Fruit fly (Drosophila melanogaster) whole organism, wandering third instar larva: Measurements from ENCODE around the gene CG17199.
A peak's percentile ranks its signal among the peaks of the same experiment; 100 is the strongest.

ENCODE experiments used
- Abd-B ChIP-seq: fragments of >200 bp; optimal IDR thresholded peaks from 2 replicates; lab custom pipeline; 2017; ENCODE audit warnings: missing biosample characterization, missing genetic modification characterization
- CG32264 ChIP-seq: fragments of 200-800 bp; sonication (Bioruptor generic); optimal IDR thresholded peaks from 2 replicates; lab custom pipeline; 2016; ENCODE audit warnings: missing biosample characterization, missing genetic modification characterization
- CG9705 ChIP-seq: fragments of 200-800 bp; sonication (Bioruptor generic); optimal IDR thresholded peaks from 2 replicates; lab custom pipeline; 2018; ENCODE audit warnings: missing biosample characterization, mild to moderate bottlenecking, missing genetic modification characterization
- CrebA ChIP-seq: fragments of 200-800 bp; sonication (Bioruptor generic); optimal IDR thresholded peaks from 2 replicates; lab custom pipeline; 2016; ENCODE audit warnings: missing biosample characterization, mild to moderate bottlenecking, missing genetic modification characterization, borderline replicate concordance
- Dfd ChIP-seq: fragments of >200 bp; optimal IDR thresholded peaks from 2 replicates; lab custom pipeline; 2017; ENCODE audit warnings: missing biosample characterization, missing genetic modification characterization
- Dif ChIP-seq: fragments of 200-275, 200-300 bp; sonication (Bioruptor generic); optimal IDR thresholded peaks from 2 replicates; lab custom pipeline; 2018; ENCODE audit warnings: missing biosample characterization, missing genetic modification characterization; ENCODE audit not compliant: partially characterized antibody
- GATAd ChIP-seq: sonication (Bioruptor generic); optimal IDR thresholded peaks from 2 replicates; lab custom pipeline; 2016; ENCODE audit warnings: missing biosample characterization, missing genetic modification characterization
- HLH106 ChIP-seq: fragments of 200-800 bp; optimal IDR thresholded peaks from 3 replicates; lab custom pipeline; 2019; ENCODE audit warnings: missing biosample characterization, mild to moderate bottlenecking, missing genetic modification characterization, moderate library complexity
- Hnf4 ChIP-seq: fragments of 200-800 bp; sonication (Bioruptor generic); optimal IDR thresholded peaks from 2 replicates; lab custom pipeline; 2016; ENCODE audit warnings: missing biosample characterization, mild to moderate bottlenecking, missing genetic modification characterization
- Hr78 ChIP-seq: fragments of >200 bp; optimal IDR thresholded peaks from 2 replicates; lab custom pipeline; 2017; ENCODE audit warnings: missing biosample characterization, missing genetic modification characterization
- Hr83 ChIP-seq: fragments of 200-300 bp; sonication (Bioruptor generic); optimal IDR thresholded peaks from 2 replicates; lab custom pipeline; 2016; ENCODE audit warnings: missing biosample characterization, mild to moderate bottlenecking, missing genetic modification characterization, moderate library complexity; ENCODE audit not compliant: poor library complexity, severe bottlenecking
- Jra ChIP-seq: sonication (Bioruptor generic); optimal IDR thresholded peaks from 2 replicates; lab custom pipeline; 2016; ENCODE audit warnings: missing biosample characterization, missing genetic modification characterization
- Mio ChIP-seq: sonication (Bioruptor generic); optimal IDR thresholded peaks from 2 replicates; lab custom pipeline; 2016; ENCODE audit warnings: missing biosample characterization, missing genetic modification characterization
- Myc ChIP-seq: fragments of >200 bp; optimal IDR thresholded peaks from 2 replicates; lab custom pipeline; 2017
- N ChIP-seq: fragments of >200 bp; optimal IDR thresholded peaks from 2 replicates; lab custom pipeline; 2018; ENCODE audit warnings: missing biosample characterization, missing external identifiers, missing genetic modification characterization
- OdsH ChIP-seq: fragments of 200-800 bp; sonication (Bioruptor generic); optimal IDR thresholded peaks from 2 replicates; lab custom pipeline; 2016; ENCODE audit warnings: missing biosample characterization, mild to moderate bottlenecking, missing genetic modification characterization
- Rel ChIP-seq, 2 experiments: fragments of 200-800 bp; sonication (Bioruptor generic) in 1 of 2; optimal IDR thresholded peaks; 2 replicates in 1 of 2; 3 replicates in 1 of 2; lab custom pipeline; 2016 to 2019; ENCODE audit warnings: mild to moderate bottlenecking in 2 of 2, missing biosample characterization in 2 of 2, missing genetic modification characterization in 2 of 2, moderate library complexity in 1 of 2
- Sp1 ChIP-seq: fragments of 200-800 bp; sonication (Bioruptor generic); optimal IDR thresholded peaks from 3 replicates; lab custom pipeline; 2019; ENCODE audit warnings: missing biosample characterization, mild to moderate bottlenecking, missing genetic modification characterization, moderate library complexity
- Vsx2 ChIP-seq: fragments of 200-300, 225-300 bp; sonication (Bioruptor generic); optimal IDR thresholded peaks from 2 replicates; lab custom pipeline; 2018; ENCODE audit warnings: missing biosample characterization, missing genetic modification characterization; ENCODE audit not compliant: partially characterized antibody
- br ChIP-seq: fragments of 200-800 bp; sonication (Bioruptor generic); optimal IDR thresholded peaks from 2 replicates; lab custom pipeline; 2016; ENCODE audit warnings: missing biosample characterization, missing genetic modification characterization
- brk ChIP-seq: fragments of 200-800 bp; sonication (Bioruptor generic); optimal IDR thresholded peaks from 2 replicates; lab custom pipeline; 2016; ENCODE audit warnings: missing biosample characterization, mild to moderate bottlenecking, missing genetic modification characterization
- dl ChIP-seq, 2 experiments: fragments of 175-275, 200-275 bp in 1 of 2; fragments of 200-275 bp in 1 of 2; sonication (Bioruptor generic); optimal IDR thresholded peaks; lab custom pipeline; 2018; ENCODE audit warnings: mild to moderate bottlenecking in 2 of 2, missing biosample characterization in 2 of 2, missing genetic modification characterization in 2 of 2, moderate library complexity in 2 of 2; ENCODE audit not compliant: partially characterized antibody in 2 of 2, insufficient read depth in 1 of 2
- dmrt93B ChIP-seq: fragments of 200-800 bp; sonication (Bioruptor generic); optimal IDR thresholded peaks from 2 replicates; lab custom pipeline; 2018; ENCODE audit warnings: missing biosample characterization, mild to moderate bottlenecking, missing genetic modification characterization
- dsf ChIP-seq: sonication (Bioruptor generic); optimal IDR thresholded peaks from 2 replicates; lab custom pipeline; 2016; ENCODE audit warnings: missing biosample characterization, missing genetic modification characterization, borderline replicate concordance
- ey ChIP-seq: fragments of 200-800 bp; sonication (Bioruptor generic); optimal IDR thresholded peaks from 2 replicates; lab custom pipeline; 2016; ENCODE audit warnings: missing biosample characterization, missing genetic modification characterization
- foxo ChIP-seq, 2 experiments: fragments of 200-800 bp; sonication (Bioruptor generic); optimal IDR thresholded peaks; 2 replicates in 1 of 2; 3 replicates in 1 of 2; lab custom pipeline; 2016 to 2017; ENCODE audit warnings: missing biosample characterization in 2 of 2, missing genetic modification characterization in 2 of 2
- fru ChIP-seq: fragments of 200-800 bp; sonication (Bioruptor generic); optimal IDR thresholded peaks from 3 replicates; lab custom pipeline; 2016; ENCODE audit warnings: missing biosample characterization, mild to moderate bottlenecking, missing genetic modification characterization
- h ChIP-seq: fragments of 200-800 bp; sonication (Bioruptor generic); optimal IDR thresholded peaks from 3 replicates; lab custom pipeline; 2016; ENCODE audit warnings: missing biosample characterization, mild to moderate bottlenecking, missing genetic modification characterization
- lola ChIP-seq: fragments of >200 bp; optimal IDR thresholded peaks from 2 replicates; lab custom pipeline; 2017; ENCODE audit warnings: missing biosample characterization, missing genetic modification characterization
- pan ChIP-seq: fragments of >200 bp; optimal IDR thresholded peaks from 2 replicates; lab custom pipeline; 2017
- psq ChIP-seq: fragments of 200-800 bp; sonication (Bioruptor generic); optimal IDR thresholded peaks from 3 replicates; lab custom pipeline; 2017; ENCODE audit warnings: missing biosample characterization, mild to moderate bottlenecking, missing genetic modification characterization, moderate library complexity
- rgr ChIP-seq: fragments of 200-800 bp; sonication (Bioruptor generic); optimal IDR thresholded peaks from 3 replicates; lab custom pipeline; 2016; ENCODE audit warnings: missing biosample characterization, mild to moderate bottlenecking, missing genetic modification characterization
- sage ChIP-seq: fragments of 200-800 bp; sonication (Bioruptor generic); optimal IDR thresholded peaks from 2 replicates; lab custom pipeline; 2016; ENCODE audit warnings: missing biosample characterization, mild to moderate bottlenecking, missing genetic modification characterization
- sv ChIP-seq: fragments of 200-800 bp; sonication (Bioruptor generic); optimal IDR thresholded peaks from 3 replicates; lab custom pipeline; 2016; ENCODE audit warnings: missing biosample characterization, missing genetic modification characterization
- tai ChIP-seq: sonication (Bioruptor generic); optimal IDR thresholded peaks from 2 replicates; lab custom pipeline; 2016; ENCODE audit warnings: missing biosample characterization, missing genetic modification characterization
- usp ChIP-seq: fragments of >200 bp; optimal IDR thresholded peaks from 2 replicates; lab custom pipeline; 2017; ENCODE audit warnings: missing biosample characterization, missing genetic modification characterization
- woc ChIP-seq: sonication (Bioruptor generic); optimal IDR thresholded peaks from 2 replicates; lab custom pipeline; 2016; ENCODE audit warnings: missing biosample characterization, mild to moderate bottlenecking, missing genetic modification characterization

The CG17199 gene

dm6 chr3R:20238008-20238407 lies 28.4 kb upstream of the CG17199 start:
- TF ChIP-seq Rel (GFP tag; optimal IDR thresholded peaks at IDR 0.05; lab: Kevin White, UChicago): no peak
- TF ChIP-seq Rel (tag; optimal IDR thresholded peaks at IDR 0.05; lab: Kevin White, UChicago): no peak
- no peak for TF ChIP-seq rgr (GFP tag; lab: Kevin White, UChicago)
- TF ChIP-seq Hr83: no peak
- TF ChIP-seq Dfd (GFP tag; lab: Kevin White, UChicago): peak; percentile 87

dm6 chr3R:20227548-20227947 lies 18.0 kb upstream of the CG17199 start:
- TF ChIP-seq Dfd (GFP tag; lab: Kevin White, UChicago) (peak; percentile 97), foxo (GFP tag; optimal IDR thresholded peaks at IDR 0.05; lab: Kevin White, UChicago) (no peak)

dm6 chr3R:20204478-20205030 lies 5.0 kb downstream of the CG17199 start, which contains the start of gene Nlg4:
Nlg4 (plus strand) TSS chr3R:20204809.
- TF ChIP-seq pan (lab: Kevin White, UChicago): no peak
- no peak for TF ChIP-seq rgr (GFP tag; lab: Kevin White, UChicago)
- no peak for TF ChIP-seq HLH106 (tag; lab: Kevin White, UChicago)
- no peak for TF ChIP-seq dmrt93B (GFP tag; lab: Kevin White, UChicago)
- no peak for TF ChIP-seq Dif
- TF ChIP-seq Hnf4 (GFP tag; lab: Kevin White, UChicago): no peak
- TF ChIP-seq sage: no peak
- no peak for TF ChIP-seq h (GFP tag; lab: Kevin White, UChicago)
- TF ChIP-seq psq: no peak
- no peak for TF ChIP-seq Myc (lab: Kevin White, UChicago)
- no peak for TF ChIP-seq usp
- no peak for TF ChIP-seq Mio
- no peak for TF ChIP-seq N
- no peak for TF ChIP-seq dsf

dm6 chr3R:20185057-20185456 lies 24.5 kb downstream of the CG17199 start:
- no peak for TF ChIP-seq dl (GFP tag; optimal IDR thresholded peaks at IDR 0.05; lab: Kevin White, UChicago; ENCODE audit: insufficient read depth in 1 of 2, partially characterized antibody in 2 of 2)
- no peak for TF ChIP-seq Jra (GFP tag; lab: Kevin White, UChicago)
- no peak for TF ChIP-seq N
- no peak for TF ChIP-seq sv (GFP tag; lab: Kevin White, UChicago)
- TF ChIP-seq Dif: no peak
- TF ChIP-seq brk (GFP tag; lab: Kevin White, UChicago): no peak
- peak; percentile 17 for TF ChIP-seq rgr (GFP tag; lab: Kevin White, UChicago)
- peak; percentile 24 for TF ChIP-seq Sp1 (GFP tag; lab: Kevin White, UChicago)
- peak; percentile 38 for TF ChIP-seq ey (GFP tag; lab: Kevin White, UChicago)
- no peak for TF ChIP-seq pan (lab: Kevin White, UChicago)
- no peak for TF ChIP-seq Hnf4 (GFP tag; lab: Kevin White, UChicago)
- TF ChIP-seq GATAd: no peak
- no peak for TF ChIP-seq Mio
- no peak for TF ChIP-seq woc (GFP tag; lab: Kevin White, UChicago)
- peak; percentile 42 for TF ChIP-seq h (GFP tag; lab: Kevin White, UChicago)
- no peak for TF ChIP-seq dsf
- peak in 1 of 2 experiments; percentile 52 for TF ChIP-seq foxo (GFP tag; optimal IDR thresholded peaks at IDR 0.05; lab: Kevin White, UChicago)
- no peak for TF ChIP-seq tai (GFP tag; lab: Kevin White, UChicago)
- TF ChIP-seq CrebA (GFP tag; lab: Kevin White, UChicago): no peak
- TF ChIP-seq fru: peak; percentile 49
- no peak for TF ChIP-seq psq
- TF ChIP-seq CG9705 (GFP tag; lab: Kevin White, UChicago): no peak
- TF ChIP-seq Hr78 (GFP tag; lab: Kevin White, UChicago): no peak
- TF ChIP-seq lola (GFP tag; lab: Kevin White, UChicago): no peak
- TF ChIP-seq Hr83: no peak
- TF ChIP-seq CG32264 (GFP tag; lab: Kevin White, UChicago): no peak
- no peak for TF ChIP-seq Vsx2
- TF ChIP-seq sage: no peak
- peak; percentile 47 for TF ChIP-seq HLH106 (tag; lab: Kevin White, UChicago)
- no peak for TF ChIP-seq Myc (lab: Kevin White, UChicago)
- TF ChIP-seq Abd-B (GFP tag; lab: Kevin White, UChicago): no peak
- peak; percentile 22 for TF ChIP-seq dmrt93B (GFP tag; lab: Kevin White, UChicago)
- TF ChIP-seq br (GFP tag; lab: Kevin White, UChicago): peak; percentile 17
- peak; percentile 4 for TF ChIP-seq OdsH (GFP tag; lab: Kevin White, UChicago)
